Fruit fly (Drosophila melanogaster) S2 (cell line): ENCODE results near the gene Nup37.

Source experiments
- CG8478 ChIP-seq: fragments of >200 bp; optimal IDR thresholded peaks from 2 replicates; lab custom pipeline; 2018
- CTCF ChIP-seq, 2 experiments: fragments of >200 bp; optimal IDR thresholded peaks; 2 replicates each; lab custom pipeline; 2018

The Nup37 gene

dm6 chr3R:25266751-25267150 is 19.3 kb downstream of the Nup37 start:
- TF ChIP-seq CG8478 (no peak), CTCF (optimal IDR thresholded peaks at IDR 0.05; lab: Kevin White, UChicago) (no peak)

dm6 chr3R:25269909-25270308 is 22.5 kb downstream of the Nup37 start, which contains the start of the genes CG11889 and CG11891:
Gene CG11889 (plus strand): TSS chr3R:25270209.
Gene CG11891 (plus strand): TSS chr3R:25270209.
- no peak for TF ChIP-seq CG8478
- TF ChIP-seq CTCF (optimal IDR thresholded peaks at IDR 0.05; lab: Kevin White, UChicago), result no peak

DNA sequence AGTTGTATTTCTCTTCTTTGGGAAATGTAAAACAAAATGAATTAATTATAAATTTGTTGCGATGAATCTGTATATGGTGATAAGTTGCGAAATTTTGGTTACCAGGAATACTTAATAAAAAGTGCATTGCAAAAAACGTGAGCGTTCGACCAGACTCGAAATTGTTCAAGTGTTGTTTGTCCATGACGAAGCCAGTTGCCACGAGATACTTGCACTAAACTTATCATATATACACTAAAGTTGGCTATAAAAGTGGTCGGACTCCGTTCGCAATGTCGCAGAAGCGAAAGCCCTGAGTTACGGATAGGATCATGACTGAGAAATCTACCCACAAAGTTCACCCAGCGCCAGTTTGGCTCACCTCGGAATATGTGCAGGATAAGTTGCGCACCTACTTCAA is 26.1 kb downstream of the Nup37 start, which contains the start of gene CG11878:
Gene CG11878 (plus strand): TSS at position 301 of the 400 bp plus-strand sequence.
- no peak for TF ChIP-seq CG8478
- no peak for TF ChIP-seq CTCF (optimal IDR thresholded peaks at IDR 0.05; lab: Kevin White, UChicago)

DNA sequence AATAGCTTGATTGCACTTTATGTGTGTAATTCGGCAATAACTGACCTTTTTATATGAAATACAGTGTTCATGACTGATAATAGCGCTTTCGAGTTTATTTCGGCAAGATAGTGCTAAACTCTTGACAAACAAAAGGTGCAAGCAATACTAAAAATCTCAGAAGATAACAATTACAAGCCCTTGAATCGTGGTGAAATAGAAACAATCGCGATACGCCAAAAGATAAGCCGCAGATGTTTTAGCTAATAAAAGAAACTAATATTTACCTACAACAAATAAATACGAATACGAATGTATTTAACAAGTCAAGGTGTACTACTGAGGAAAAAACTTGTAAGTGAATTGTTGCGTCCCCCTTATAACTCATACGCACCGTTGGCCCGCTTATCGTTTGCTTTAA is 27.8 kb downstream of the Nup37 start:
- TF ChIP-seq CG8478, result no peak
- TF ChIP-seq CTCF (optimal IDR thresholded peaks at IDR 0.05; lab: Kevin White, UChicago), result no peak

dm6 chr3R:25277112-25277511 is 29.7 kb downstream of the Nup37 start, which contains the start of gene CG10513:
Gene CG10513 (minus strand): TSS chr3R:25277212.
- TF ChIP-seq CTCF (optimal IDR thresholded peaks at IDR 0.05; lab: Kevin White, UChicago) (no peak), CG8478 (no peak)

dm6 chr3R:25279796-25280350 is 32.4 kb downstream of the Nup37 start, which contains the start of gene CG10514:
Gene CG10514 (minus strand): TSS chr3R:25279846.
- TF ChIP-seq CG8478, result no peak
- no peak for TF ChIP-seq CTCF (optimal IDR thresholded peaks at IDR 0.05; lab: Kevin White, UChicago)

DNA sequence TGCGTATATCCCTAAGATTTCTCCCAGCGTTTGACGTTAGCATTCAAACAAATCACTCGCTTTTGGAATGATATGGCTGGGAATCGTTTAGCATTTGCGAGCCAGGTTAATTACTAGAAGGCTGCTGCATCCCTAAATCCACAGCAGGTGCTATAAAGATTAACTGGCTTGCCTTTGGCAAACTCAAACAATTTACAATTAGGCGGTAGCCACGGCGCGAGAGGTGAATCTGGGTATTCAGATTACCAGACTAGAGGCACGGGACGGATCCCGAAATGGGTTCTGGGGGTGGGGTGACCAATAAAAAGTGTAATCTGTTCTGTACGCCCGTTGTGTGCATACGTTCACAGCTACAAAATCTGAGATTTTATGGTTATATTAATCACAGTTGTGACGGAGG is 33.7 kb downstream of the Nup37 start, which contains the start of gene CG11892:
Gene CG11892 (plus strand): TSS at position 384 of the 400 bp plus-strand sequence.
- no peak for TF ChIP-seq CG8478
- TF ChIP-seq CTCF (optimal IDR thresholded peaks at IDR 0.05; lab: Kevin White, UChicago), result no peak

DNA sequence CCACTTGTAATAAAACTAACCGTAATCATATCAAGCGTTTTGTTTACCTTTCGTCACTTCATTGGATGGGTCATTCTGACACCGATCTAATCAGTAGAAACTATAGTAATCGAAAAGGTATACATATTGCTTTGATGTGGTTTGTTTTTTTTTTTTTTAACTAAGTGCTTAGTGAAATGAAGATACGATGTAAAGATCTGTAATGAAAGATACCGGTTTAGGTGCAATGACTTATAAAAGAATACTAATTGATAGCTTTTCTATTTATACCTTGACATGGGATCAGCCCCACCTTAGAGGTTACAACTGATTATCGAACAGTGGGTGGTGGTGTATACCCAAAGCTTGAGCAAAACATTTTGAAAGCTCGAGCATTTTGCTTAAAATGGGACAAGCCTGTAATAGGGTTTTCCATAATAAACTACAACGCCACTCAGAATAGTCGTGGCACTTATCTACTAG is 35.8 kb downstream of the Nup37 start, which contains the start of gene CG31300:
Gene CG31300 (plus strand): TSS at position 412 of the 462 bp plus-strand sequence.
- TF ChIP-seq CTCF (optimal IDR thresholded peaks at IDR 0.05; lab: Kevin White, UChicago), result no peak
- TF ChIP-seq CG8478, result no peak

dm6 chr3R:25285173-25285572 is 37.7 kb downstream of the Nup37 start, which contains the start of gene CG31104:
Gene CG31104 (plus strand): TSS chr3R:25285473.
- TF ChIP-seq CG8478, result no peak
- no peak for TF ChIP-seq CTCF (optimal IDR thresholded peaks at IDR 0.05; lab: Kevin White, UChicago)

dm6 chr3R:25287128-25287527 is 39.7 kb downstream of the Nup37 start, which contains the start of gene CG13658:
Gene CG13658 (plus strand): TSS chr3R:25287474.
- TF ChIP-seq CG8478, result no peak
- no peak for TF ChIP-seq CTCF (optimal IDR thresholded peaks at IDR 0.05; lab: Kevin White, UChicago)

- TF ChIP-seq CG8478 (no peak), CTCF (optimal IDR thresholded peaks at IDR 0.05; lab: Kevin White, UChicago) (no peak)
These were observed 42.1 kb downstream of the Nup37 start, which contains the start of gene CG11893 for dm6 chr3R:25289589-25289988. Gene CG11893 (plus strand): TSS chr3R:25289889.

DNA sequence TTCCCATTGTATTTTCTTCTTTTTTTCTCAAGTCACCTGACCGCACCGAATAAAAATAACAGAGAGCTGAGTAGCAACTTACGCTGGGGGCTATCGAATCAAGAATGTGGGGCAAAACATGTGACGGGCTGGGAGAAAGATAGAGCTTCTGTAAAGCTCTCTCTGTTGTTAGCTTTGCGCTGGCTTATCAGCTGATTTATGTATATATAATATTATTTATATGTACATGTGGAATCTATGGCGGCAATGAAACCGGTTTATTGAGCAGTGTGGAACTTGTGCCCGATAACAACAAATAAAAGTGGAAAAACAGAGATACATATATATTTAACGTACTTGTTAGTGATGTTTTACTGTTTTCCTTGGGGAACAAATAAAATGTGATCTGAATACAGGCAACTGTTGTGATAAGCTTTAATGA is 45.4 kb downstream of the Nup37 start, which contains the start of gene CG31098:
Gene CG31098 (minus strand): TSS at position 114 of the 421 bp plus-strand sequence.
- no peak for TF ChIP-seq CG8478
- TF ChIP-seq CTCF (optimal IDR thresholded peaks at IDR 0.05; lab: Kevin White, UChicago), result no peak

DNA sequence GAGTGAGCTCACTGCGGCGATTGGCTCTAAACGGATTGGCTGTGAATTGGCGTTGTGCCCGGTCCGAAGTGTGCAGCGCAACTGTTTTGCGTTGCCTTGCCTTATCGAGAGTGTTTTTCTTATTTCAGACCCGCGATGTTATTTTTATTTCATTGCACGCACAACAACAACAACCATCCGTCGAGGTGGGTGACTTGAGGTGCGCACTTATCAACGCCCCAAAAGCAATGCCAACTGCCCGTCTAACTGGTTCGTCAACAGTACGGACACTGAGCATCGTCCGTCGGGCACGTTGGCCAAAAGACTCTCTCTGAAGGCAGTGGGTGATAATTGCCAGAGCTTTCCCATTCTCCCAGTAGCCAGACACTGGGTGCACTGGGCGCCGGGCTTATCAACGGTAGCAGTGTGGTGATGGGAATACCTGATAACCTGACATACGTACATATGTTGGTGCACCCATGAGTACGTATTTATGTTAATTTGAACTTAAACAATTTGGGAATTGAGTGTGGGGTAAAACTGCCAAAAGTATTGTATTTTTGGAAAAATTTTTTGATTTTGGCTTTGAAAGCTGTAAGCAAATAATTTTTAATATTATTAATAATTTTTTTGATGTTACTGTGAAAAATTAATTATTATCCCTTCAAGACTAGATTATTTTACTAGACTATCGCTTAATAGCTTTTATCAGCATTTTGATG is 48.0 kb downstream of the Nup37 start, which contains the start of gene CG31102:
Gene CG31102 (minus strand): TSS at position 275 of the 701 bp plus-strand sequence.
- TF ChIP-seq CG8478 (no peak), CTCF (optimal IDR thresholded peaks at IDR 0.05; lab: Kevin White, UChicago) (no peak)

DNA sequence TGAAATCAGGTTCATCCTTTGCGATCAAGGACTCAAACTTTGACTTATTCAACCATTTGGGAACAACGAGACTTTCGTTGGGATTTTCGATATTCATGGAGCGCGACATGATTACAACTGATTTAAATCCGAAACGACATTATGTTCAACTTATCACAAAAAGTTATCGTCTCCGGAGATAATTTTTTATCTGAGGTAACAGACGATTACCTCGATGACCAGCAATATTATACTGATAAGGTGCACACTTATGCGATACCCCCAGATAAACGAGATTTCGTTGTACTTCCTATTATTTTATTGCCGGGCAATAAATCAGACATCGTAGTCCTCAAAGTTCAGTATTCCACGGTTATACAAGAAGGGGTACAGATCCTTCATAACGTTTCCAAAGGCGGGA is 50.2 kb downstream of the Nup37 start, which contains the start of gene CG31097:
Gene CG31097 (minus strand): TSS at position 101 of the 400 bp plus-strand sequence.
- TF ChIP-seq CG8478 (no peak), CTCF (optimal IDR thresholded peaks at IDR 0.05; lab: Kevin White, UChicago) (no peak)
